Fruit fly (Drosophila melanogaster) whole organism, embryonic: ENCODE results near the gene CG13138.

ENCODE experiments used
- CG10209 ChIP-seq: fragments of 200-800 bp; sonication (Bioruptor generic); optimal IDR thresholded peaks from 3 replicates; lab custom pipeline; 2017; ENCODE audit warnings: missing biosample characterization, mild to moderate bottlenecking, missing genetic modification characterization, missing genetic modification reagents
- CG14860 ChIP-seq: fragments of 200-800 bp; sonication (Bioruptor generic); IDR thresholded peaks from 3 replicates; pipeline ENCODE4 v1.3.6; 2022; ENCODE audit warnings: missing biosample characterization, missing genetic modification characterization; ENCODE audit not compliant: partially characterized antibody
- CTCF ChIP-seq: fragments of 200-800 bp; sonication (Bioruptor generic); optimal IDR thresholded peaks from 2 replicates; lab custom pipeline; 2017; ENCODE audit warnings: missing biosample characterization, mild to moderate bottlenecking, missing genetic modification characterization, moderate library complexity
- Camta ChIP-seq: fragments of 200-800 bp; sonication (Bioruptor generic); optimal IDR thresholded peaks from 2 replicates; lab custom pipeline; 2016; ENCODE audit warnings: missing biosample characterization, missing genetic modification characterization
- croc ChIP-seq: fragments of 200-800 bp; sonication (Bioruptor generic); conservative IDR thresholded peaks from 3 replicates; pipeline ENCODE4 v1.3.6; 2022; ENCODE audit warnings: missing biosample characterization, missing genetic modification characterization
- h ChIP-seq: fragments of >200 bp; optimal IDR thresholded peaks from 2 replicates; lab custom pipeline; 2017
- her ChIP-seq: fragments of 200-800 bp; sonication (Bioruptor generic); optimal IDR thresholded peaks from 2 replicates; lab custom pipeline; 2016; ENCODE audit warnings: missing biosample characterization, missing genetic modification characterization
- mam ChIP-seq: fragments of 200-800 bp; sonication (Bioruptor generic); optimal IDR thresholded peaks from 3 replicates; lab custom pipeline; 2016; ENCODE audit warnings: missing biosample characterization, missing genetic modification characterization
- tll ChIP-seq, 2 experiments: fragments of 200-800 bp in 1 of 2; fragments of >200 bp in 1 of 2; sonication (Bioruptor generic) in 1 of 2; optimal IDR thresholded peaks; 2 replicates each; lab custom pipeline; 2017 to 2019; ENCODE audit warnings: missing biosample characterization in 2 of 2, missing genetic modification characterization in 2 of 2, mild to moderate bottlenecking in 1 of 2, moderate library complexity in 1 of 2
- zen ChIP-seq: fragments of 200-800 bp; sonication (Bioruptor generic); optimal IDR thresholded peaks from 3 replicates; lab custom pipeline; 2018; ENCODE audit warnings: missing biosample characterization, mild to moderate bottlenecking, missing genetic modification characterization, moderate library complexity

dm6 chr2L:10260750-10261493, 40.9 kb downstream of the CG13138 start, which contains the start of gene Pten:
- no peak for TF ChIP-seq CG10209 (GFP tag; lab: Kevin White, UChicago)
- no peak for TF ChIP-seq h
- peak in 1 of 2 experiments; percentile 52 for TF ChIP-seq tll (GFP tag; optimal IDR thresholded peaks at IDR 0.05; lab: Kevin White, UChicago)
- peak; percentile 31; the same call in 2 of the 3 replicates for TF ChIP-seq croc (GFP tag; lab: Robert Waterston, UW)
- TF ChIP-seq Camta (GFP tag; lab: Kevin White, UChicago) = peak; percentile 78
- peak; percentile 77 for TF ChIP-seq zen (tag; lab: Kevin White, UChicago)
- TF ChIP-seq CG14860 (GFP tag; lab: Robert Waterston, UW) = peak; percentile 87
- peak; percentile 74 for TF ChIP-seq mam (GFP tag; lab: Kevin White, UChicago)
- TF ChIP-seq her (GFP tag; lab: Kevin White, UChicago) = no peak
- peak; percentile 4 for TF ChIP-seq CTCF (GFP tag; lab: Kevin White, UChicago)
